Fruit fly (Drosophila melanogaster) whole organism, wandering third instar larva: ENCODE data around the gene Elp5.

Source experiments
- Sp1 ChIP-seq: fragments of 200-800 bp; sonication (Bioruptor generic); optimal IDR thresholded peaks from 3 replicates; lab custom pipeline; 2019; ENCODE audit warnings: missing biosample characterization, mild to moderate bottlenecking, missing genetic modification characterization, moderate library complexity
- psq ChIP-seq: fragments of 200-800 bp; sonication (Bioruptor generic); optimal IDR thresholded peaks from 3 replicates; lab custom pipeline; 2017; ENCODE audit warnings: missing biosample characterization, mild to moderate bottlenecking, missing genetic modification characterization, moderate library complexity
- sv ChIP-seq: fragments of 200-800 bp; sonication (Bioruptor generic); optimal IDR thresholded peaks from 3 replicates; lab custom pipeline; 2016; ENCODE audit warnings: missing biosample characterization, missing genetic modification characterization

- TF ChIP-seq sv (GFP tag; lab: Kevin White, UChicago) (no peak), psq (no peak), Sp1 (GFP tag; lab: Kevin White, UChicago) (no peak)
These were observed 659 bp upstream of the Elp5 start for dm6 chr3L:2256422-2257172.
